Worm (Caenorhabditis elegans): ENCODE results near the gene ecps-1.

Gene ecps-1

ce11 chrIII:10421680-10422079 is 38.7 kb downstream of the ecps-1 start:
- TF ChIP-seq snpc-4 (tag; optimal IDR thresholded peaks at IDR 0.05): no peak
- TF ChIP-seq zag-1 (tag; optimal IDR thresholded peaks at IDR 0.05): no peak
- no peak for TF ChIP-seq unc-62 (GFP tag; optimal IDR thresholded peaks at IDR 0.05)
- TF ChIP-seq elt-3 (tag; optimal IDR thresholded peaks at IDR 0.05): no peak
- TF ChIP-seq mab-5 (tag; optimal IDR thresholded peaks at IDR 0.05): no peak
- no peak for TF ChIP-seq lin-11 (tag; optimal IDR thresholded peaks at IDR 0.05)
- no peak for TF ChIP-seq nhr-77 (tag; optimal IDR thresholded peaks at IDR 0.05)
- TF ChIP-seq C34F6.9 (tag; optimal IDR thresholded peaks at IDR 0.05): no peak
- TF ChIP-seq blmp-1 (tag; optimal IDR thresholded peaks at IDR 0.05; ENCODE audit: insufficient read depth): no peak
- no peak for TF ChIP-seq unc-39 (tag; optimal IDR thresholded peaks at IDR 0.05)
- TF ChIP-seq fos-1 (tag; optimal IDR thresholded peaks at IDR 0.05): no peak

DNA sequence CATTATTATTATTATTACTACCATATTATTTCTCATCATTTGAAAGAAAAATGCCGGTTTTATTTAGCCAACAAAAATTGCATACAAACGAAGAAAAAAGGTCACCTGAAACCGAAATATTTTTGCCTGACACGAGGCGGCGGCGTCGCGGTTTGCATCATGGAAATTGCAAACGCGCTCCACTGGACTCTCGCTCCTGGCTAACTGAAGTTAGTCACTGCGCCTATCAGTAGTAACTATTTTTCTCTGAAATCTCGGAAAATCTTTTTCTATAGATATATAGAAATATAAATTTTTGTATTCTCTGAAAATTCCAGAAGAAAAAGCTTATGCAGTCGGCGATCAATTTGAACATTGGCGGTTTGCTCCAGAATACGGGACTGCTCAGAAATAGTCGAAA is 44.5 kb downstream of the ecps-1 start, which contains the start of gene ymel-1:
Gene ymel-1 (plus strand): TSS at position 318 of the 400 bp plus-strand sequence.
- TF ChIP-seq Y55F3AM.14 (GFP tag; optimal IDR thresholded peaks at IDR 0.05) (peak; percentile 30), nhr-237 (tag; optimal IDR thresholded peaks at IDR 0.05) (no peak), lin-11 (tag; optimal IDR thresholded peaks at IDR 0.05) (peak; percentile 20), ceh-82 (tag; optimal IDR thresholded peaks at IDR 0.05) (no peak), mbf-1 (tag; optimal IDR thresholded peaks at IDR 0.05) (no peak), C34F6.9 (tag; optimal IDR thresholded peaks at IDR 0.05) (no peak), nhr-77 (tag; optimal IDR thresholded peaks at IDR 0.05) (peak; percentile 11), zag-1 (tag; optimal IDR thresholded peaks at IDR 0.05) (no peak), sem-4 (tag; optimal IDR thresholded peaks at IDR 0.05) (no peak), fos-1 (tag; optimal IDR thresholded peaks at IDR 0.05) (peak; percentile 51), nhr-10 (tag; optimal IDR thresholded peaks at IDR 0.05) (no peak), aly-2 (tag; optimal IDR thresholded peaks at IDR 0.05) (no peak), nhr-129 (tag; optimal IDR thresholded peaks at IDR 0.05) (peak; percentile 74), sma-3 (GFP tag; optimal IDR thresholded peaks at IDR 0.05) (no peak), snpc-4 (tag; optimal IDR thresholded peaks at IDR 0.05) (no peak), nhr-6 (tag; optimal IDR thresholded peaks at IDR 0.05) (no peak), unc-55 (GFP tag; optimal IDR thresholded peaks at IDR 0.05) (peak; percentile 36), dmd-4 (tag; optimal IDR thresholded peaks at IDR 0.05) (no peak), ztf-1 (GFP tag; conservative IDR thresholded peaks at IDR 0.05) (no peak), mab-5 (tag; optimal IDR thresholded peaks at IDR 0.05) (no peak), peb-1 (tag; optimal IDR thresholded peaks at IDR 0.05) (no peak), lin-39 (tag; optimal IDR thresholded peaks at IDR 0.05) (no peak), ama-1 (optimal IDR thresholded peaks at IDR 0.05) (no peak), crh-2 (tag; optimal IDR thresholded peaks at IDR 0.05) (no peak), lsy-2 (tag; optimal IDR thresholded peaks at IDR 0.05) (peak in 1 of 2 experiments; percentile 44), skn-1 (tag; optimal IDR thresholded peaks at IDR 0.05) (no peak), gmeb-1 (tag; optimal IDR thresholded peaks at IDR 0.05) (peak; percentile 58), nhr-25 (tag; optimal IDR thresholded peaks at IDR 0.05) (peak; percentile 37), ztf-11 (tag; optimal IDR thresholded peaks at IDR 0.05) (no peak)

- TF ChIP-seq nhr-12 (tag; optimal IDR thresholded peaks at IDR 0.05) (peak; percentile 35), nhr-6 (tag; optimal IDR thresholded peaks at IDR 0.05) (peak; percentile 86), elt-1 (tag; optimal IDR thresholded peaks at IDR 0.05) (no peak), peb-1 (tag; optimal IDR thresholded peaks at IDR 0.05) (no peak), mbf-1 (tag; optimal IDR thresholded peaks at IDR 0.05) (no peak), ztf-1 (GFP tag; conservative IDR thresholded peaks at IDR 0.05) (no peak), nhr-237 (tag; optimal IDR thresholded peaks at IDR 0.05) (peak; percentile 53), mab-5 (tag; optimal IDR thresholded peaks at IDR 0.05) (peak; percentile 93), lsy-2 (tag; optimal IDR thresholded peaks at IDR 0.05) (peak; percentile 91 to 96), nhr-21 (tag; optimal IDR thresholded peaks at IDR 0.05) (peak; percentile 96), nhr-129 (tag; optimal IDR thresholded peaks at IDR 0.05) (peak; percentile 80), F13H6.1 (tag; optimal IDR thresholded peaks at IDR 0.05) (peak; percentile 94), egl-27 (tag; optimal IDR thresholded peaks at IDR 0.05) (peak; percentile 93), lin-39 (tag; optimal IDR thresholded peaks at IDR 0.05) (no peak), dmd-4 (tag; optimal IDR thresholded peaks at IDR 0.05) (no peak), lin-11 (tag; optimal IDR thresholded peaks at IDR 0.05) (peak; percentile 92), nhr-77 (tag; optimal IDR thresholded peaks at IDR 0.05) (peak; percentile 45), gmeb-1 (tag; optimal IDR thresholded peaks at IDR 0.05) (peak; percentile 95), unc-62 (GFP tag; optimal IDR thresholded peaks at IDR 0.05) (peak; percentile 80), alr-1 (tag; optimal IDR thresholded peaks at IDR 0.05) (no peak), nhr-23 (tag; optimal IDR thresholded peaks at IDR 0.05) (no peak), lin-13 (GFP tag; optimal IDR thresholded peaks at IDR 0.05) (peak; percentile 95), skn-1 (tag; optimal IDR thresholded peaks at IDR 0.05) (peak; percentile 35), Y55F3AM.14 (GFP tag; optimal IDR thresholded peaks at IDR 0.05) (peak; percentile 85), R02D3.7 (tag; optimal IDR thresholded peaks at IDR 0.05) (peak; percentile 99), aly-2 (tag; optimal IDR thresholded peaks at IDR 0.05) (no peak), snpc-4 (tag; optimal IDR thresholded peaks at IDR 0.05) (peak; percentile 77), ZK546.5 (tag; optimal IDR thresholded peaks at IDR 0.05) (peak; percentile 80), blmp-1 (tag; optimal IDR thresholded peaks at IDR 0.05; ENCODE audit: insufficient read depth) (peak; percentile 81), unc-55 (GFP tag; optimal IDR thresholded peaks at IDR 0.05) (peak; percentile 98), nhr-10 (tag; optimal IDR thresholded peaks at IDR 0.05) (peak; percentile 15), nhr-11 (tag; optimal IDR thresholded peaks at IDR 0.05) (no peak), sma-3 (GFP tag; optimal IDR thresholded peaks at IDR 0.05) (peak; percentile 98), C34F6.9 (tag; optimal IDR thresholded peaks at IDR 0.05) (peak; percentile 97), crh-2 (tag; optimal IDR thresholded peaks at IDR 0.05) (peak; percentile 97), ceh-16 (tag; optimal IDR thresholded peaks at IDR 0.05) (peak; percentile 84), mdl-1 (tag; optimal IDR thresholded peaks at IDR 0.05) (peak; percentile 41 to 74), ztf-11 (tag; optimal IDR thresholded peaks at IDR 0.05) (no peak), ama-1 (optimal IDR thresholded peaks at IDR 0.05) (no peak)
Observed at ce11 chrIII:10407198-10407663, 53.1 kb downstream of the ecps-1 start, which contains the start of gene hat-1. hat-1 (minus strand) TSS chrIII:10407248.
